Worm (Caenorhabditis elegans): ENCODE measurements around the gene W09C2.7.

Gene W09C2.7

DNA sequence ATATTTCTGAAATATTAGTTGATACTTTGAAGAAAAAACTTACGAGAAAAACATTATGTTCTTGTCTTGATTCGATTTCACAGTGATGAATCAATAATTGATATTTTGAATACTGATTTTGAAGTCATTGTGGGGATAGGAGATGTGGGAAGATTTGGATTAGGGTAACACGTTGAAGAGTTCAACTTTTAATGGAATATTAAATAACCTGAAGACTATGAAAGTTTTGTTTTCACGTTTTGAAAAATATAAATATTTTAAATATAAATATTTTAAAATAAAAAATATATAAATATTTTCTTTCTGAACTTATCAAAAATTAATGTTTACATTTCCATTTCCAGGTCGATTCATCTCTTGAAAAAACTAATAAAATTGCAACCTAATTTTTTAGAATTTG, 29.8 kb downstream of the W09C2.7 start, which contains the start of gene pei-1:
TSS of gene pei-1 (minus strand) at position 101 of the 400 bp plus-strand sequence.
- no peak for TF ChIP-seq fkh-8 (tag; optimal IDR thresholded peaks at IDR 0.05)
- TF ChIP-seq lsy-2 (tag; optimal IDR thresholded peaks at IDR 0.05), result no peak
- no peak for TF ChIP-seq nhr-12 (tag; optimal IDR thresholded peaks at IDR 0.05)
- TF ChIP-seq zag-1 (tag; optimal IDR thresholded peaks at IDR 0.05), result no peak
- TF ChIP-seq vab-15 (tag; optimal IDR thresholded peaks at IDR 0.05), result no peak
- no peak for TF ChIP-seq ets-5 (GFP tag; IDR thresholded peaks at IDR 0.05)
- no peak for TF ChIP-seq ztf-11 (tag; optimal IDR thresholded peaks at IDR 0.05)
- no peak for TF ChIP-seq elt-2 (tag; optimal IDR thresholded peaks at IDR 0.05)
- no peak for TF ChIP-seq mdl-1 (tag; optimal IDR thresholded peaks at IDR 0.05)
- no peak for TF ChIP-seq zip-4 (GFP tag; optimal IDR thresholded peaks at IDR 0.05)
- TF ChIP-seq lin-14 (GFP tag; optimal IDR thresholded peaks at IDR 0.05), result no peak
- TF ChIP-seq unc-130 (tag; optimal IDR thresholded peaks at IDR 0.05), result no peak
- TF ChIP-seq hlh-17 (GFP tag; optimal IDR thresholded peaks at IDR 0.05; ENCODE audit: borderline replicate concordance), result no peak
- TF ChIP-seq ceh-90 (tag; optimal IDR thresholded peaks at IDR 0.05), result no peak
- TF ChIP-seq elt-3 (tag; optimal IDR thresholded peaks at IDR 0.05), result no peak
- TF ChIP-seq nhr-71 (tag; optimal IDR thresholded peaks at IDR 0.05), result no peak
- no peak for TF ChIP-seq hpl-2 (GFP tag; optimal IDR thresholded peaks at IDR 0.05)
- no peak for TF ChIP-seq isw-1 (GFP tag; IDR thresholded peaks at IDR 0.05)
- no peak for TF ChIP-seq nhr-85 (tag)

DNA sequence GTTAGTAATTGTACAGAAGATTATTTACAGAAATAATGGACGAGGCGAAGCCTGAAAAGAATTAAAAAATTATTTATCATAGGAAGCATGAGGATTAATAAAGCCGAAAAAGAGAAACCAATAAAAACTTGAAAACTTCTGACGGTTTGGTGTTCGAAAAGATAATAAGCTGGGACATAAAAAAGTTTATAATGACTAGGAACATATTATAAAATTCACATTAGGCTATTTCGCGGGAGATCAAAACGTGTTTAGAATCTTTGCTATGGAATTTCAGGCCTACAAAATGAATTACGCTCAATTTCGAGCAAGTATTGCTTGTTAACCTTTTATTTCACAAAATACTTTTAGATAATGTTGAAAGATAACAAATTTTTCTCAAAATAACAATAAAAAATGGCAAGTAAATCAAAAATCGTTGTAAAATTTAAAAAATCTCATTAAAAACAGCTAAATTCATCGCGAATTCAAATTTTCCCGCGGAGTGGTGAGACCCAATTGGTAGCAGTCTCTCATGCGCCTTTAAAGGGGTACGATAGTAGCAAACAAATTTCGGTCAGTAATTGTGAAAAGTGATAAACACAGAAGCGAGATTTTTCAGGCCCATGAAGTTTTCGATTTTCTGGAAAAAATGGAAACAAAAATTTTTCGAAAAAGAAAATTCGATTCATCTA, 33.3 kb downstream of the W09C2.7 start, which contains the start of gene trcs-1:
TSS of gene trcs-1 (minus strand) at position 51 of the 674 bp plus-strand sequence.
- TF ChIP-seq zag-1 (tag; optimal IDR thresholded peaks at IDR 0.05) (no peak), ceh-88 (GFP tag; IDR thresholded peaks at IDR 0.05) (no peak), mef-2 (tag; optimal IDR thresholded peaks at IDR 0.05) (no peak), lin-39 (tag; optimal IDR thresholded peaks at IDR 0.05) (no peak), nhr-28 (tag; optimal IDR thresholded peaks at IDR 0.05) (no peak), dsc-1 (tag; optimal IDR thresholded peaks at IDR 0.05) (no peak), mep-1 (tag; optimal IDR thresholded peaks at IDR 0.05) (no peak), unc-98 (GFP tag; IDR thresholded peaks at IDR 0.05) (no peak)

ce11 chrIV:9584352-9584751, 37.8 kb downstream of the W09C2.7 start:
- TF ChIP-seq fkh-4 (tag; optimal IDR thresholded peaks at IDR 0.05; ENCODE audit: borderline replicate concordance), result no peak

DNA sequence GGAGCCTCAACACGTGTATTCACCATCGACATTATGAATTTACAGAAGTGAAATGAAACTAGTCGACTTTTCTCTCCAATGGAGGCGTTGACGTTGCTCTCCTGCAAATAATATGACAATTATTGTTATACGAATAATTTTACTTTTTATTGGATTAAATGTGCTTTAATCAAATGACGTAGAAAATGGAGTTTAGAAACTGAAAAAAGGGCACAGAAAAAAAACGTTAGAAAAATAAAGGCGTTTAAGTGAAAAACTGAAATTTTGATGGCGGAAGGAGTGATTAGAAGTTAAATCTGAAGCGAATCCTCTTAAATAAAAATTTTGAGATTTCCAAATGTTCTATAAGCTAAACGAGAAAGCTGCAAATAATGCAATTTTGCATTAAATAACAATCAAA, 42.2 kb downstream of the W09C2.7 start, which contains the start of gene npr-2:
TSS of gene npr-2 (minus strand) at position 101 of the 400 bp plus-strand sequence.
- no peak for TF ChIP-seq pax-3 (tag; optimal IDR thresholded peaks at IDR 0.05)
- no peak for TF ChIP-seq C16A3.4 (tag; optimal IDR thresholded peaks at IDR 0.05)
- TF ChIP-seq unc-130 (tag; optimal IDR thresholded peaks at IDR 0.05), result no peak
- no peak for TF ChIP-seq skn-1 (tag; optimal IDR thresholded peaks at IDR 0.05)
- no peak for TF ChIP-seq C34B4.2 (tag; optimal IDR thresholded peaks at IDR 0.05)
- TF ChIP-seq ceh-90 (tag; optimal IDR thresholded peaks at IDR 0.05), result no peak
- TF ChIP-seq lir-3 (tag; optimal IDR thresholded peaks at IDR 0.05; ENCODE audit: poor library complexity), result no peak
- no peak for TF ChIP-seq ztf-4 (tag; optimal IDR thresholded peaks at IDR 0.05)
- TF ChIP-seq tbx-2 (tag; optimal IDR thresholded peaks at IDR 0.05), result no peak
- no peak for TF ChIP-seq lin-13 (GFP tag; optimal IDR thresholded peaks at IDR 0.05)
- no peak for TF ChIP-seq lin-14 (GFP tag; optimal IDR thresholded peaks at IDR 0.05)
- no peak for TF ChIP-seq ceh-8 (GFP tag; optimal IDR thresholded peaks at IDR 0.05)

Measured in whole organism, L1 larva.